Worm (Caenorhabditis elegans) whole organism, midembryonic: ENCODE results near the gene F26D11.1.

Experiments used
- ref-1 ChIP-seq: fragments of 200-800 bp; sonication (Bioruptor generic); conservative IDR thresholded peaks from 2 replicates; pipeline ENCODE4 v1.3.6; 2022; ENCODE audit warnings: missing genetic modification reagents, missing genetic modification characterization, missing compliant biosample characterization
- ztf-29 ChIP-seq: fragments of 200-800 bp; sonication (Bioruptor generic); IDR thresholded peaks from 2 replicates; pipeline ENCODE4 v1.3.6; 2022; ENCODE audit warnings: missing genetic modification reagents, missing genetic modification characterization, missing compliant biosample characterization

- no peak for TF ChIP-seq ref-1 (GFP tag; lab: Robert Waterston, UW)
- no peak for TF ChIP-seq ztf-29 (GFP tag; lab: Robert Waterston, UW)
These were observed 3.5 kb upstream of the F26D11.1 start, which contains the start of gene let-413 for ce11 chrV:7977701-7978461.
